Fruit fly (Drosophila melanogaster) whole organism, embryonic: ENCODE measurements around the gene CG43121.

Experiments
- CG10274 ChIP-seq: fragments of 200-800 bp; sonication (Bioruptor generic); optimal IDR thresholded peaks from 3 replicates; lab custom pipeline; 2017; ENCODE audit warnings: missing biosample characterization, mild to moderate bottlenecking, missing genetic modification characterization
- CG10431 ChIP-seq: fragments of 200-800 bp; sonication (Bioruptor generic); optimal IDR thresholded peaks from 3 replicates; lab custom pipeline; 2018; ENCODE audit warnings: missing biosample characterization, mild to moderate bottlenecking, missing genetic modification characterization
- CG10565 ChIP-seq: fragments of 200-800 bp; sonication (Bioruptor generic); optimal IDR thresholded peaks from 3 replicates; lab custom pipeline; 2016; ENCODE audit warnings: missing biosample characterization, mild to moderate bottlenecking, missing genetic modification characterization
- CG12236 ChIP-seq: fragments of 200-800 bp; sonication (Bioruptor generic); optimal IDR thresholded peaks from 2 replicates; lab custom pipeline; 2016; ENCODE audit warnings: missing biosample characterization, missing genetic modification characterization
- CG13296 ChIP-seq: fragments of 200-800 bp; sonication (Bioruptor generic); optimal IDR thresholded peaks from 3 replicates; lab custom pipeline; 2018; ENCODE audit warnings: missing biosample characterization, mild to moderate bottlenecking, missing genetic modification characterization
- CG14710 ChIP-seq: fragments of 200-800 bp; sonication (Bioruptor generic); optimal IDR thresholded peaks from 3 replicates; lab custom pipeline; 2019; ENCODE audit warnings: missing biosample characterization, mild to moderate bottlenecking, missing genetic modification characterization, moderate library complexity
- CG15011 ChIP-seq: fragments of 200-800 bp; sonication (Bioruptor generic); optimal IDR thresholded peaks from 3 replicates; lab custom pipeline; 2018; ENCODE audit warnings: missing biosample characterization, mild to moderate bottlenecking, missing genetic modification characterization
- CG15601 ChIP-seq: fragments of 200-800 bp; sonication (Bioruptor generic); optimal IDR thresholded peaks from 3 replicates; lab custom pipeline; 2019; ENCODE audit warnings: missing biosample characterization, mild to moderate bottlenecking, missing genetic modification characterization, moderate library complexity
- CG17359 ChIP-seq: fragments of 200-800 bp; sonication (Bioruptor generic); optimal IDR thresholded peaks from 3 replicates; lab custom pipeline; 2018; ENCODE audit warnings: missing biosample characterization, mild to moderate bottlenecking, missing genetic modification characterization, moderate library complexity
- CG17568 ChIP-seq: fragments of 200-800 bp; sonication (Bioruptor generic); optimal IDR thresholded peaks from 2 replicates; lab custom pipeline; 2018; ENCODE audit warnings: missing biosample characterization, mild to moderate bottlenecking, missing genetic modification characterization, moderate library complexity
- CG2875 ChIP-seq: fragments of 200-800 bp; sonication (Bioruptor generic); optimal IDR thresholded peaks from 2 replicates; lab custom pipeline; 2017; ENCODE audit warnings: missing biosample characterization, mild to moderate bottlenecking, missing genetic modification characterization, missing genetic modification reagents
- CG31388 ChIP-seq: fragments of 200-800 bp; sonication (Bioruptor generic); optimal IDR thresholded peaks from 2 replicates; lab custom pipeline; 2016; ENCODE audit warnings: missing biosample characterization, missing genetic modification characterization
- CG4328 ChIP-seq: fragments of 200-800 bp; sonication (Bioruptor generic); optimal IDR thresholded peaks from 3 replicates; lab custom pipeline; 2017; ENCODE audit warnings: missing biosample characterization, missing genetic modification reagents, missing genetic modification characterization
- CG5180 ChIP-seq: fragments of 200-800 bp; sonication (Bioruptor generic); optimal IDR thresholded peaks from 3 replicates; lab custom pipeline; 2017; ENCODE audit warnings: missing biosample characterization, missing genetic modification characterization, mild to moderate bottlenecking, moderate library complexity, missing genetic modification reagents
- CG6683 ChIP-seq: fragments of 200-800 bp; sonication (Bioruptor generic); optimal IDR thresholded peaks from 2 replicates; lab custom pipeline; 2017; ENCODE audit warnings: missing biosample characterization, mild to moderate bottlenecking, missing genetic modification characterization, missing genetic modification reagents
- CG6765 ChIP-seq: fragments of 200-800 bp; sonication (Bioruptor generic); optimal IDR thresholded peaks from 3 replicates; lab custom pipeline; 2017; ENCODE audit warnings: missing biosample characterization, mild to moderate bottlenecking, missing genetic modification characterization
- CG7839 ChIP-seq: fragments of 200-800 bp; sonication (Bioruptor generic); optimal IDR thresholded peaks from 3 replicates; lab custom pipeline; 2018; ENCODE audit warnings: missing biosample characterization, mild to moderate bottlenecking, missing genetic modification characterization, moderate library complexity
- CG7928 ChIP-seq: fragments of 200-800 bp; sonication (Bioruptor generic); optimal IDR thresholded peaks from 2 replicates; lab custom pipeline; 2017; ENCODE audit warnings: missing biosample characterization, mild to moderate bottlenecking, missing genetic modification characterization
- CG8944 ChIP-seq: fragments of 200-800 bp; sonication (Bioruptor generic); optimal IDR thresholded peaks from 3 replicates; lab custom pipeline; 2016; ENCODE audit warnings: missing biosample characterization, missing genetic modification characterization
- CG9817 ChIP-seq: fragments of 200-800 bp; sonication (Bioruptor generic); optimal IDR thresholded peaks from 2 replicates; lab custom pipeline; 2018; ENCODE audit warnings: missing biosample characterization, mild to moderate bottlenecking, missing genetic modification characterization, moderate library complexity
- CG9876 ChIP-seq: fragments of 200-800 bp; sonication (Bioruptor generic); optimal IDR thresholded peaks from 2 replicates; lab custom pipeline; 2016; ENCODE audit warnings: missing biosample characterization, missing genetic modification characterization
- CrebB ChIP-seq: fragments of 200-800 bp; sonication (Bioruptor generic); optimal IDR thresholded peaks from 3 replicates; lab custom pipeline; 2018; ENCODE audit warnings: missing biosample characterization, mild to moderate bottlenecking, missing genetic modification characterization
- D ChIP-seq, 2 experiments: fragments of 200-800 bp in 1 of 2; fragments of >200 bp in 1 of 2; sonication (Bioruptor generic) in 1 of 2; optimal IDR thresholded peaks; 2 replicates in 1 of 2; 3 replicates in 1 of 2; lab custom pipeline; 2017; ENCODE audit warnings: mild to moderate bottlenecking in 1 of 2, missing biosample characterization in 1 of 2, missing genetic modification characterization in 1 of 2, missing genetic modification reagents in 1 of 2
- Deaf1 ChIP-seq: fragments of 200-800 bp; optimal IDR thresholded peaks from 3 replicates; lab custom pipeline; 2019; ENCODE audit warnings: missing biosample characterization, mild to moderate bottlenecking, missing genetic modification characterization, moderate library complexity
- Dll ChIP-seq: fragments of 200-800 bp; sonication (Bioruptor generic); IDR thresholded peaks from 4 replicates; pipeline ENCODE4 v1.3.6; 2022; ENCODE audit warnings: missing biosample characterization, missing genetic modification characterization; ENCODE audit not compliant: partially characterized antibody
- ERR ChIP-seq: fragments of 200-800 bp; sonication (Bioruptor generic); optimal IDR thresholded peaks from 2 replicates; lab custom pipeline; 2016; ENCODE audit warnings: missing biosample characterization, missing genetic modification characterization
- Eip74EF ChIP-seq, 2 experiments: fragments of 200-800 bp in 1 of 2; fragments of >200 bp in 1 of 2; sonication (Bioruptor generic) in 1 of 2; optimal IDR thresholded peaks; 2 replicates each; lab custom pipeline; 2017 to 2019; ENCODE audit warnings: missing biosample characterization in 2 of 2, missing genetic modification characterization in 2 of 2, mild to moderate bottlenecking in 1 of 2, moderate library complexity in 1 of 2
- HHEX ChIP-seq: fragments of 200-800 bp; sonication (Bioruptor generic); optimal IDR thresholded peaks from 3 replicates; lab custom pipeline; 2017; ENCODE audit warnings: missing biosample characterization, mild to moderate bottlenecking, missing genetic modification characterization, missing genetic modification reagents
- Hand ChIP-seq: fragments of 200-800 bp; sonication (Bioruptor generic); optimal IDR thresholded peaks from 2 replicates; lab custom pipeline; 2017; ENCODE audit warnings: mild to moderate bottlenecking, missing biosample characterization, missing genetic modification reagents, missing genetic modification characterization
- Lhr ChIP-seq: fragments of 200-800 bp; sonication (Bioruptor generic); optimal IDR thresholded peaks from 3 replicates; lab custom pipeline; 2017; ENCODE audit warnings: mild to moderate bottlenecking, missing biosample characterization, missing genetic modification reagents, missing genetic modification characterization
- Oaz ChIP-seq: fragments of 200-800 bp; sonication (Bioruptor generic); IDR thresholded peaks from 2 replicates; pipeline ENCODE4 v1.3.6; 2022; ENCODE audit warnings: missing biosample characterization, missing genetic modification characterization
- bab2 ChIP-seq: fragments of 200-800 bp; sonication (Bioruptor generic); optimal IDR thresholded peaks from 2 replicates; lab custom pipeline; 2016; ENCODE audit warnings: missing biosample characterization, missing genetic modification characterization
- cas ChIP-seq: fragments of 200-800 bp; sonication (Bioruptor generic); IDR thresholded peaks from 2 replicates; pipeline ENCODE4 v1.3.6; 2022; ENCODE audit warnings: missing biosample characterization, missing genetic modification characterization
- chif ChIP-seq, 2 experiments: fragments of 200-800 bp; sonication (Bioruptor generic); optimal IDR thresholded peaks; 3 replicates each; lab custom pipeline; 2016; ENCODE audit warnings: missing biosample characterization in 2 of 2, missing genetic modification characterization in 2 of 2
- fd96Cb ChIP-seq: fragments of 200-800 bp; sonication (Bioruptor generic); optimal IDR thresholded peaks from 2 replicates; lab custom pipeline; 2018; ENCODE audit warnings: missing biosample characterization, mild to moderate bottlenecking, missing genetic modification characterization, moderate library complexity
- hb ChIP-seq: fragments of 200-800 bp; sonication (Bioruptor generic); IDR thresholded peaks from 3 replicates; pipeline ENCODE4 v1.3.6; 2022; ENCODE audit warnings: missing biosample characterization, missing genetic modification characterization; ENCODE audit not compliant: partially characterized antibody
- lmd ChIP-seq: fragments of 200-800 bp; sonication (Bioruptor generic); IDR thresholded peaks from 2 replicates; pipeline ENCODE4 v1.3.6; 2022; ENCODE audit warnings: missing biosample characterization, missing genetic modification characterization
- lola ChIP-seq, 3 experiments: fragments of >200 bp in 2 of 3; fragments of 200-800 bp in 1 of 3; sonication (Bioruptor generic) in 1 of 3; optimal IDR thresholded peaks; 2 replicates each; lab custom pipeline; 2017 to 2019; ENCODE audit warnings: missing biosample characterization in 3 of 3, missing genetic modification characterization in 3 of 3, mild to moderate bottlenecking in 1 of 3, moderate library complexity in 1 of 3
- nerfin-2 ChIP-seq: fragments of 200-800 bp; sonication (Bioruptor generic); IDR thresholded peaks from 2 replicates; pipeline ENCODE4 v1.3.6; 2022; ENCODE audit warnings: missing biosample characterization, missing genetic modification characterization; ENCODE audit not compliant: partially characterized antibody
- otp ChIP-seq: fragments of 200-800 bp; sonication (Bioruptor generic); IDR thresholded peaks from 3 replicates; pipeline ENCODE4, ENCODE4 v1.3.6; 2022; ENCODE audit warnings: missing biosample characterization, missing genetic modification characterization
- phol ChIP-seq: fragments of 200-800 bp; sonication (Bioruptor generic); optimal IDR thresholded peaks from 3 replicates; lab custom pipeline; 2018; ENCODE audit warnings: missing biosample characterization, mild to moderate bottlenecking, missing genetic modification characterization, moderate library complexity
- run ChIP-seq: fragments of 200-800 bp; sonication (Bioruptor generic); optimal IDR thresholded peaks from 3 replicates; lab custom pipeline; 2018; ENCODE audit warnings: missing biosample characterization, mild to moderate bottlenecking, missing genetic modification characterization
- scrt ChIP-seq: fragments of 200-800 bp; sonication (Bioruptor generic); optimal IDR thresholded peaks from 2 replicates; lab custom pipeline; 2018; ENCODE audit warnings: missing biosample characterization, mild to moderate bottlenecking, missing genetic modification characterization, moderate library complexity
- sima ChIP-seq: fragments of 200-800 bp; sonication (Bioruptor generic); optimal IDR thresholded peaks from 2 replicates; lab custom pipeline; 2016; ENCODE audit warnings: missing biosample characterization, missing genetic modification characterization
- sob ChIP-seq: fragments of 200-800 bp; sonication (Bioruptor generic); IDR thresholded peaks from 2 replicates; pipeline ENCODE4 v1.3.6; 2022; ENCODE audit warnings: missing biosample characterization, missing genetic modification characterization
- vfl ChIP-seq: fragments of 200-800 bp; sonication (Bioruptor generic); optimal IDR thresholded peaks from 2 replicates; lab custom pipeline; 2016; ENCODE audit warnings: missing biosample characterization, missing genetic modification characterization
- wor ChIP-seq: fragments of 200-800 bp; sonication (Bioruptor generic); IDR thresholded peaks from 2 replicates; pipeline ENCODE4 v1.3.6; 2022; ENCODE audit warnings: missing biosample characterization, missing genetic modification characterization
- zfh1 ChIP-seq: fragments of 200-800 bp; sonication (Bioruptor generic); IDR thresholded peaks from 3 replicates; pipeline ENCODE4 v1.3.6; 2022; ENCODE audit warnings: missing biosample characterization, missing genetic modification characterization

Gene CG43121

DNA sequence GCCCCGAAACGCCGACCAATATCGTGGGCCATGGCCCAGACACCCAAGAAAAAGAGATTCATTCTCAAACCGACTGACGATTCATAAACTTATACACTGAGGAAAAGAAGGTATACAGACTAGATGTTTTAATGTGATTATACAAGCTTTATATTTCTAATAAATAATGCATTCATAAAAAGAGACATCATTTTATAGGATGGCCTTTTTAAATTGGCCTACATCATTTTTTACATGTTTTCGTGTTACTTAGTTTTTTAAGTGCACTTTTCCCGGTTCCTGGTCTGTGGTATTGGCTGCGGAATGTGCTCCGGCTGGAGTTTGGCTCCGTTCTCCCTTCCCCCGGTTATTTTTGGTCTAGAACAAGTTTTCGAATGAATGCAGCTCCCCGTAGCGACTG, 19.7 kb downstream of the CG43121 start (continued):
- TF ChIP-seq CG17568, result peak; percentile 62
- TF ChIP-seq CG17359 (tag; lab: Kevin White, UChicago), result peak; percentile 81
- no peak for TF ChIP-seq CG6765
- TF ChIP-seq Lhr (GFP tag; lab: Kevin White, UChicago), result peak; percentile 70
- TF ChIP-seq sima (GFP tag; lab: Kevin White, UChicago), result peak; percentile 32
- TF ChIP-seq cas, result 0 out of 2 replicates have a peak, but pooled peaks have one; percentile 22
- peak; percentile 5 for TF ChIP-seq CG9817
- TF ChIP-seq CG14710 (tag; lab: Kevin White, UChicago), result peak; percentile 94
- TF ChIP-seq vfl (GFP tag; lab: Kevin White, UChicago), result no peak
- TF ChIP-seq chif (GFP tag; optimal IDR thresholded peaks at IDR 0.05; lab: Kevin White, UChicago), result peak; percentile 84 to 89
- peak; percentile 95 for TF ChIP-seq CG15601 (tag; lab: Kevin White, UChicago)
- peak; percentile 85 for TF ChIP-seq fd96Cb
- peak; percentile 8 for TF ChIP-seq CG5180 (GFP tag; lab: Kevin White, UChicago)
- TF ChIP-seq CG2875 (GFP tag; lab: Kevin White, UChicago), result peak; percentile 81
- TF ChIP-seq CG7928 (GFP tag; lab: Kevin White, UChicago), result no peak
- TF ChIP-seq Dll (GFP tag; lab: Robert Waterston, UW), result no peak
- TF ChIP-seq CG10431 (GFP tag; lab: Kevin White, UChicago), result peak; percentile 83
- TF ChIP-seq wor (GFP tag; lab: Robert Waterston, UW), result peak; percentile 68
- no peak for TF ChIP-seq nerfin-2 (GFP tag; lab: Robert Waterston, UW)
- TF ChIP-seq CG13296 (GFP tag; lab: Kevin White, UChicago), result no peak
- TF ChIP-seq Deaf1, result peak; percentile 50
- no peak for TF ChIP-seq Oaz
- TF ChIP-seq phol (tag; lab: Kevin White, UChicago), result peak; percentile 87
- TF ChIP-seq CG4328 (GFP tag; lab: Kevin White, UChicago), result peak; percentile 30
- TF ChIP-seq Eip74EF (GFP tag; optimal IDR thresholded peaks at IDR 0.05; lab: Kevin White, UChicago), result peak in 1 of 2 experiments; percentile 66
- TF ChIP-seq CG6683, result peak; percentile 51
- TF ChIP-seq scrt, result peak; percentile 47
- TF ChIP-seq CG10274, result no peak
- no peak for TF ChIP-seq CG31388 (GFP tag; lab: Kevin White, UChicago)
- TF ChIP-seq HHEX (GFP tag; lab: Kevin White, UChicago), result peak; percentile 60
- peak; percentile 61 for TF ChIP-seq CG8944 (GFP tag; lab: Kevin White, UChicago)
- peak; percentile 9 for TF ChIP-seq CG9876 (GFP tag; lab: Kevin White, UChicago)
- TF ChIP-seq lmd (GFP tag; lab: Robert Waterston, UW), result peak; percentile 60
- TF ChIP-seq ERR, result peak; percentile 48
- peak; percentile 71 for TF ChIP-seq bab2
- TF ChIP-seq otp (GFP tag; lab: Robert Waterston, UW), result peak; percentile 79; the same call in 2 of the 3 replicates
- TF ChIP-seq CrebB, result peak; percentile 29
- TF ChIP-seq D (optimal IDR thresholded peaks at IDR 0.05; lab: Kevin White, UChicago), result no peak
- TF ChIP-seq D (GFP tag; optimal IDR thresholded peaks at IDR 0.05; lab: Kevin White, UChicago), result peak; percentile 88
- TF ChIP-seq CG10565 (GFP tag; lab: Kevin White, UChicago), result peak; percentile 48
- no peak for TF ChIP-seq Hand
- TF ChIP-seq CG12236 (GFP tag; lab: Kevin White, UChicago), result peak; percentile 74
- TF ChIP-seq zfh1 (GFP tag; lab: Robert Waterston, UW), result peak; percentile 77; the same call in 2 of the 3 replicates
- no peak for TF ChIP-seq hb (GFP tag; lab: Robert Waterston, UW)
- peak; percentile 58 for TF ChIP-seq run
- TF ChIP-seq sob (GFP tag; lab: Robert Waterston, UW), result peak; percentile 66
- peak in 1 of 3 experiments; percentile 94 for TF ChIP-seq lola (GFP tag; optimal IDR thresholded peaks at IDR 0.05; lab: Kevin White, UChicago)
- TF ChIP-seq CG7839 (tag; lab: Kevin White, UChicago), result peak; percentile 80
- no peak for TF ChIP-seq CG15011 (GFP tag; lab: Kevin White, UChicago)
